Worm (Caenorhabditis elegans): ENCODE measurements around the gene nrde-1.
A peak's percentile ranks its signal among the peaks of the same experiment; 100 is the strongest.

Gene nrde-1

DNA sequence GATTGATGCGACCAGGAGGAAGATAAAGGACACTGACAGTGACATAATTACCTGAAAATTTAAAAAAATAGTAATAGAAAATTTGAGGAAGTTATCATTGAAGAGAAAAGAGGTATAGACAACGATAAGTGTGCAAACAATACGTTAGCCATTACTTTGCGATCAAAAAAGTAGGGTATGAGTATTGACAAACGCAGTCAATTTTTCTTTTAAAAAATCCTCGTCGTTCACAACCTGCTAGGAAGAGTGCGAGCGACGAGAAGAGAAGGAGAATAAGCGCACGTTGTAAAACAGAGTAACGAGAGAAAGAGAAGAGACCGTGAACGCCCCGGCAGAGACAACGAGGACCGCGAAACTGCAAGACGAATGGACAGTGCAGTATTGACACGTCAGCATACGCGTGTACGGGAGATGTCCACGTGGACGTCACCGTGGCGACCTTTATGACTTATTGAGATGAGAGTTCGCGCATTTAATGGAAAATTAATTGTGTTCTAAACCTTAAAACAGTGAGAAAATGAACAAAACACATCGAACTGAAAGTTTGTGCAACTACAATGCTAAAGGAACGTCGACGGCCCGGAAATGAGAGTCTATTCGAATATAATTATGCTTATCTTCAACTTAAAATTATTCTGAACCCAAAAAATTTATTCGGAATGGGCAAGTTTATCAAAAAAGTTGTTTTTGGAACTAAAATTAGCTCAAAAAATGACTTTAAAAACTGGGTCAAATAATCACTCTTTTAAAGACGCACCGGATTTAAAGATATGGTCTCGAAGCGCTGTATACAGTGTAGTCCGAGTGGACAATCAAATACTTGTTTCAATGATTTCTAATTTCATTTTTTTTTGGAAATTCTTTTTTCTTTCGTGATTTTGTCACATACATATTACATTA lies 11.6 kb upstream of the nrde-1 start, which contains the start of the genes pdi-1 and C14B1.2 (continued):
- TF ChIP-seq set-16 (GFP tag; IDR thresholded peaks at IDR 0.05), result peak; percentile 4; the same call in 1 of the 2 replicates
- TF ChIP-seq ZK337.2 (GFP tag; IDR thresholded peaks at IDR 0.05), result no peak
- 0 out of 2 replicates have a peak, but pooled peaks have one; percentile 55 for TF ChIP-seq lim-7 (GFP tag; IDR thresholded peaks at IDR 0.05)
- TF ChIP-seq ctbp-1 (GFP tag; IDR thresholded peaks at IDR 0.05), result no peak
- TF ChIP-seq lin-1 (GFP tag; IDR thresholded peaks at IDR 0.05), result no peak
- TF ChIP-seq nhr-41 (GFP tag; IDR thresholded peaks at IDR 0.05), result peak; percentile 64; the same call in 1 of the 2 replicates
- TF ChIP-seq daf-12 (tag; optimal IDR thresholded peaks at IDR 0.05), result no peak
- TF ChIP-seq dpl-1 (GFP tag; optimal IDR thresholded peaks at IDR 0.05), result peak; percentile 56
- TF ChIP-seq nhr-42 (GFP tag; IDR thresholded peaks at IDR 0.05), result no peak
- TF ChIP-seq snpc-4 (tag; optimal IDR thresholded peaks at IDR 0.05), result no peak
- no peak for TF ChIP-seq sdz-12 (GFP tag; optimal IDR thresholded peaks at IDR 0.05)
- no peak for TF ChIP-seq ceh-28 (tag; optimal IDR thresholded peaks at IDR 0.05)
- peak; percentile 83 for TF ChIP-seq nhr-25 (tag; optimal IDR thresholded peaks at IDR 0.05; ENCODE audit: borderline replicate concordance, insufficient read depth)
- TF ChIP-seq lin-15B (tag; optimal IDR thresholded peaks at IDR 0.05), result no peak
- no peak for TF ChIP-seq attf-4 (tag; optimal IDR thresholded peaks at IDR 0.05)
- TF ChIP-seq mxl-3 (GFP tag; optimal IDR thresholded peaks at IDR 0.05), result peak; percentile 99
- no peak for TF ChIP-seq ceh-44 (GFP tag; IDR thresholded peaks at IDR 0.05)
- TF ChIP-seq mep-1 (tag; optimal IDR thresholded peaks at IDR 0.05), result peak; percentile 64
- no peak for TF ChIP-seq zip-2 (tag; optimal IDR thresholded peaks at IDR 0.05)
- TF ChIP-seq daf-8 (GFP tag; IDR thresholded peaks at IDR 0.05), result no peak
- TF ChIP-seq madf-9 (GFP tag; conservative IDR thresholded peaks at IDR 0.05), result no peak; the same call in 1 of the 2 replicates
- peak; percentile 87 for TF ChIP-seq dve-1 (tag; optimal IDR thresholded peaks at IDR 0.05; ENCODE audit: insufficient read depth)
- TF ChIP-seq nhr-77 (tag; optimal IDR thresholded peaks at IDR 0.05), result peak; percentile 35
- TF ChIP-seq lin-38 (GFP tag; IDR thresholded peaks at IDR 0.05), result peak; percentile 64
- TF ChIP-seq mes-2 (tag; optimal IDR thresholded peaks at IDR 0.05; ENCODE audit: poor library complexity, severe bottlenecking), result peak; percentile 35
- TF ChIP-seq nhr-111 (GFP tag; optimal IDR thresholded peaks at IDR 0.05), result no peak
- TF ChIP-seq ZK546.5 (tag; optimal IDR thresholded peaks at IDR 0.05), result no peak
- TF ChIP-seq hlh-30 (tag; optimal IDR thresholded peaks at IDR 0.05; ENCODE audit: insufficient read depth), result peak; percentile 71
- no peak for TF ChIP-seq ceh-62 (tag; optimal IDR thresholded peaks at IDR 0.05)
- TF ChIP-seq ztf-11 (tag; optimal IDR thresholded peaks at IDR 0.05), result no peak
- TF ChIP-seq nhr-76 (tag; optimal IDR thresholded peaks at IDR 0.05), result no peak
- TF ChIP-seq mxl-2 (GFP tag; conservative IDR thresholded peaks at IDR 0.05), result no peak
- TF ChIP-seq nhr-28 (tag; optimal IDR thresholded peaks at IDR 0.05), result peak; percentile 55
- TF ChIP-seq mdl-1 (tag; optimal IDR thresholded peaks at IDR 0.05), result peak; percentile 75 to 89
- TF ChIP-seq hlh-11 (tag; optimal IDR thresholded peaks at IDR 0.05), result peak; percentile 82
- TF ChIP-seq zfp-3 (GFP tag; conservative IDR thresholded peaks at IDR 0.05), result peak; percentile 63; the same call in 1 of the 2 replicates
- TF ChIP-seq skn-1 (tag; optimal IDR thresholded peaks at IDR 0.05), result no peak
- peak; percentile 77 for TF ChIP-seq nhr-6 (tag; optimal IDR thresholded peaks at IDR 0.05)
- TF ChIP-seq jun-1 (tag; optimal IDR thresholded peaks at IDR 0.05), result no peak
- no peak for TF ChIP-seq daf-16 (GFP tag; optimal IDR thresholded peaks at IDR 0.05)
- peak; percentile 2 for TF ChIP-seq daf-16 (tag; optimal IDR thresholded peaks at IDR 0.05)
- peak; percentile 59 for TF ChIP-seq lin-13 (GFP tag; optimal IDR thresholded peaks at IDR 0.05)
- peak; percentile 28 for TF ChIP-seq spr-1 (tag; optimal IDR thresholded peaks at IDR 0.05)
- TF ChIP-seq hif-1 (tag; optimal IDR thresholded peaks at IDR 0.05), result peak in 1 of 2 experiments; percentile 41
- no peak for TF ChIP-seq snpc-1.2 (GFP tag; IDR thresholded peaks at IDR 0.05)
- TF ChIP-seq nhr-102 (tag; optimal IDR thresholded peaks at IDR 0.05), result peak; percentile 10
- TF ChIP-seq mdt-29 (GFP tag; IDR thresholded peaks at IDR 0.05), result no peak
- TF ChIP-seq nhr-48 (tag; optimal IDR thresholded peaks at IDR 0.05), result peak; percentile 54
- TF ChIP-seq arid-1 (GFP tag; conservative IDR thresholded peaks at IDR 0.05), result peak; percentile 51; the same call in 1 of the 2 replicates

All from whole organism, L4 larva.